Worm (Caenorhabditis elegans): Measurements from ENCODE around the gene Y37H2A.12.

ce11 chrV:18133177-18133576, 2.2 kb upstream of the Y37H2A.12 start, which contains the start of gene Y37H2A.18:
- no peak for TF ChIP-seq dao-5 (tag; optimal IDR thresholded peaks at IDR 0.05)
- no peak for TF ChIP-seq him-1 (tag; optimal IDR thresholded peaks at IDR 0.05)
